Fruit fly (Drosophila melanogaster) S2 (cell line): Measurements from ENCODE around the gene CG10445.

Experiments used
- CG8478 ChIP-seq: fragments of >200 bp; optimal IDR thresholded peaks from 2 replicates; lab custom pipeline; 2018
- CTCF ChIP-seq, 2 experiments: fragments of >200 bp; optimal IDR thresholded peaks; 2 replicates each; lab custom pipeline; 2018

- no peak for TF ChIP-seq CG8478
- peak in 1 of 2 experiments; percentile 23 for TF ChIP-seq CTCF (optimal IDR thresholded peaks at IDR 0.05; lab: Kevin White, UChicago)
These were observed 33.8 kb downstream of the CG10445 start, which contains the start of gene CG17816 for dm6 chr3R:7886167-7886858.
